Fruit fly (Drosophila melanogaster) whole organism, embryonic: ENCODE data around the gene CG9920.

ENCODE experiments used
- B-H1 ChIP-seq: fragments of 200-800 bp; sonication (Bioruptor generic); IDR thresholded peaks from 3 replicates; pipeline ENCODE4 v1.3.6; 2022; ENCODE audit warnings: missing biosample characterization, missing genetic modification characterization
- BEAF-32 ChIP-seq: fragments of 200-800 bp; sonication (Bioruptor generic); optimal IDR thresholded peaks from 3 replicates; lab custom pipeline; 2017; ENCODE audit warnings: missing biosample characterization, missing genetic modification characterization, mild to moderate bottlenecking, moderate library complexity, missing genetic modification reagents
- C15 ChIP-seq: fragments of 200-800 bp; sonication (Bioruptor generic); IDR thresholded peaks from 3 replicates; pipeline ENCODE4 v1.3.6; 2022; ENCODE audit warnings: missing biosample characterization, missing genetic modification characterization
- CG10274 ChIP-seq: fragments of 200-800 bp; sonication (Bioruptor generic); optimal IDR thresholded peaks from 3 replicates; lab custom pipeline; 2017; ENCODE audit warnings: missing biosample characterization, mild to moderate bottlenecking, missing genetic modification characterization
- CG10431 ChIP-seq: fragments of 200-800 bp; sonication (Bioruptor generic); optimal IDR thresholded peaks from 3 replicates; lab custom pipeline; 2018; ENCODE audit warnings: missing biosample characterization, mild to moderate bottlenecking, missing genetic modification characterization
- CG11093 ChIP-seq: fragments of 200-800 bp; sonication (Bioruptor generic); IDR thresholded peaks from 3 replicates; pipeline ENCODE4 v1.3.6; 2022; ENCODE audit warnings: missing biosample characterization, missing genetic modification characterization
- CG11247 ChIP-seq: fragments of 200-800 bp; sonication (Bioruptor generic); IDR thresholded peaks from 2 replicates; pipeline ENCODE4 v1.3.6; 2022; ENCODE audit warnings: missing biosample characterization, missing genetic modification characterization
- CG12744 ChIP-seq: fragments of 200-800 bp; sonication (Bioruptor generic); optimal IDR thresholded peaks from 2 replicates; lab custom pipeline; 2016; ENCODE audit warnings: missing biosample characterization, missing genetic modification characterization
- CG13296 ChIP-seq: fragments of 200-800 bp; sonication (Bioruptor generic); optimal IDR thresholded peaks from 3 replicates; lab custom pipeline; 2018; ENCODE audit warnings: missing biosample characterization, mild to moderate bottlenecking, missing genetic modification characterization
- CG17359 ChIP-seq: fragments of 200-800 bp; sonication (Bioruptor generic); optimal IDR thresholded peaks from 3 replicates; lab custom pipeline; 2018; ENCODE audit warnings: missing biosample characterization, mild to moderate bottlenecking, missing genetic modification characterization, moderate library complexity
- CG18764 ChIP-seq: fragments of 200-800 bp; sonication (Bioruptor generic); optimal IDR thresholded peaks from 3 replicates; lab custom pipeline; 2016; ENCODE audit warnings: missing biosample characterization, missing genetic modification characterization
- CG2120 ChIP-seq: fragments of 200-800 bp; sonication (Bioruptor generic); optimal IDR thresholded peaks from 3 replicates; lab custom pipeline; 2016; ENCODE audit warnings: missing biosample characterization, missing genetic modification characterization
- CG2875 ChIP-seq: fragments of 200-800 bp; sonication (Bioruptor generic); optimal IDR thresholded peaks from 2 replicates; lab custom pipeline; 2017; ENCODE audit warnings: missing biosample characterization, mild to moderate bottlenecking, missing genetic modification characterization, missing genetic modification reagents
- CG34376 ChIP-seq: fragments of 200-800 bp; sonication (Bioruptor generic); optimal IDR thresholded peaks from 2 replicates; lab custom pipeline; 2018; ENCODE audit warnings: missing biosample characterization, mild to moderate bottlenecking, missing genetic modification characterization
- CG4282 ChIP-seq: fragments of 200-800 bp; sonication (Bioruptor generic); optimal IDR thresholded peaks from 2 replicates; lab custom pipeline; 2016; ENCODE audit warnings: missing biosample characterization, missing genetic modification characterization
- CG6765 ChIP-seq: fragments of 200-800 bp; sonication (Bioruptor generic); optimal IDR thresholded peaks from 3 replicates; lab custom pipeline; 2017; ENCODE audit warnings: missing biosample characterization, mild to moderate bottlenecking, missing genetic modification characterization
- CG6791 ChIP-seq: fragments of 200-800 bp; sonication (Bioruptor generic); IDR thresholded peaks from 3 replicates; pipeline ENCODE4 v1.3.6; 2022; ENCODE audit warnings: missing biosample characterization, missing genetic modification characterization; ENCODE audit not compliant: partially characterized antibody
- CG6854 ChIP-seq: fragments of 200-800 bp; sonication (Bioruptor generic); optimal IDR thresholded peaks from 3 replicates; lab custom pipeline; 2017; ENCODE audit warnings: missing biosample characterization, mild to moderate bottlenecking, missing genetic modification characterization
- CG7556 ChIP-seq: fragments of 200-800 bp; sonication (Bioruptor generic); optimal IDR thresholded peaks from 2 replicates; lab custom pipeline; 2017; ENCODE audit warnings: missing biosample characterization, mild to moderate bottlenecking, missing genetic modification characterization
- CG7786 ChIP-seq: fragments of 200-800 bp; sonication (Bioruptor generic); optimal IDR thresholded peaks from 2 replicates; lab custom pipeline; 2016; ENCODE audit warnings: missing biosample characterization, missing genetic modification characterization
- CG9215 ChIP-seq: fragments of 200-800 bp; sonication (Bioruptor generic); IDR thresholded peaks from 2 replicates; pipeline ENCODE4 v1.3.6; 2022; ENCODE audit warnings: missing biosample characterization, missing genetic modification characterization
- Dref ChIP-seq: fragments of 200-800 bp; sonication (Bioruptor generic); IDR thresholded peaks from 2 replicates; pipeline ENCODE4 v1.3.6; 2022; ENCODE audit warnings: missing biosample characterization, missing genetic modification characterization
- Drgx ChIP-seq: fragments of 200-800 bp; sonication (Bioruptor generic); IDR thresholded peaks from 2 replicates; pipeline ENCODE4 v1.3.6; 2022; ENCODE audit warnings: missing biosample characterization, missing genetic modification characterization
- GATAe ChIP-seq: fragments of 200-800 bp; sonication (Bioruptor generic); conservative IDR thresholded peaks from 2 replicates; pipeline ENCODE4 v1.3.6; 2022; ENCODE audit warnings: missing biosample characterization, missing genetic modification characterization
- HLHmδ ChIP-seq: fragments of 200-800 bp; sonication (Bioruptor generic); optimal IDR thresholded peaks from 2 replicates; lab custom pipeline; 2018; ENCODE audit warnings: missing biosample characterization, mild to moderate bottlenecking, missing genetic modification characterization, moderate library complexity
- Hsf ChIP-seq: fragments of 200-800 bp; sonication (Bioruptor generic); optimal IDR thresholded peaks from 3 replicates; lab custom pipeline; 2016; ENCODE audit warnings: missing biosample characterization, missing genetic modification characterization
- Lhr ChIP-seq: fragments of 200-800 bp; sonication (Bioruptor generic); optimal IDR thresholded peaks from 3 replicates; lab custom pipeline; 2017; ENCODE audit warnings: mild to moderate bottlenecking, missing biosample characterization, missing genetic modification reagents, missing genetic modification characterization
- MESR4 ChIP-seq: fragments of 200-800 bp; sonication (Bioruptor generic); optimal IDR thresholded peaks from 2 replicates; lab custom pipeline; 2018; ENCODE audit warnings: missing biosample characterization, mild to moderate bottlenecking, missing genetic modification characterization, moderate library complexity
- Opbp ChIP-seq: fragments of 200-800 bp; sonication (Bioruptor generic); IDR thresholded peaks from 3 replicates; pipeline ENCODE4 v1.3.6; 2022; ENCODE audit warnings: missing biosample characterization, missing genetic modification characterization; ENCODE audit not compliant: partially characterized antibody
- Pdp1 ChIP-seq, 2 experiments: fragments of 200-800 bp; sonication (Bioruptor generic); optimal IDR thresholded peaks; 3 replicates each; lab custom pipeline; 2016; ENCODE audit warnings: missing biosample characterization in 2 of 2, missing genetic modification characterization in 2 of 2, mild to moderate bottlenecking in 1 of 2, moderate library complexity in 1 of 2
- Spps ChIP-seq: fragments of 200-800 bp; sonication (Bioruptor generic); optimal IDR thresholded peaks from 2 replicates; lab custom pipeline; 2018; ENCODE audit warnings: missing biosample characterization, mild to moderate bottlenecking, missing genetic modification characterization
- Sry-β ChIP-seq: fragments of 200-800 bp; sonication (Bioruptor generic); optimal IDR thresholded peaks from 2 replicates; lab custom pipeline; 2018; ENCODE audit warnings: missing biosample characterization, mild to moderate bottlenecking, missing genetic modification characterization, moderate library complexity
- al ChIP-seq: fragments of 200-800 bp; sonication (Bioruptor generic); IDR thresholded peaks from 2 replicates; pipeline ENCODE4 v1.3.6; 2022; ENCODE audit warnings: missing biosample characterization, missing genetic modification characterization
- br ChIP-seq: fragments of >200 bp; optimal IDR thresholded peaks from 2 replicates; lab custom pipeline; 2017
- cato ChIP-seq: fragments of 200-800 bp; sonication (Bioruptor generic); optimal IDR thresholded peaks from 2 replicates; lab custom pipeline; 2016; ENCODE audit warnings: missing biosample characterization, missing genetic modification characterization, borderline replicate concordance
- crol ChIP-seq: fragments of 200-800 bp; sonication (Bioruptor generic); IDR thresholded peaks from 2 replicates; pipeline ENCODE4 v1.3.6; 2022; ENCODE audit warnings: missing biosample characterization, missing genetic modification characterization
- gcm ChIP-seq: fragments of 200-800 bp; sonication (Bioruptor generic); optimal IDR thresholded peaks from 2 replicates; lab custom pipeline; 2019; ENCODE audit warnings: missing biosample characterization, mild to moderate bottlenecking, missing genetic modification characterization, moderate library complexity
- gcm2 ChIP-seq: fragments of 200-800 bp; sonication (Bioruptor generic); optimal IDR thresholded peaks from 2 replicates; lab custom pipeline; 2016; ENCODE audit warnings: missing biosample characterization, missing genetic modification characterization
- kah ChIP-seq: fragments of 200-800 bp; sonication (Bioruptor generic); optimal IDR thresholded peaks from 2 replicates; lab custom pipeline; 2018; ENCODE audit warnings: missing biosample characterization, mild to moderate bottlenecking, missing genetic modification characterization
- ken ChIP-seq: fragments of 200-800 bp; sonication (Bioruptor generic); IDR thresholded peaks from 3 replicates; pipeline ENCODE4 v1.3.6; 2022; ENCODE audit warnings: missing biosample characterization, missing genetic modification characterization
- luna ChIP-seq: fragments of 200-800 bp; sonication (Bioruptor generic); optimal IDR thresholded peaks from 2 replicates; lab custom pipeline; 2016; ENCODE audit warnings: missing biosample characterization, missing genetic modification characterization
- nom ChIP-seq: fragments of 200-800 bp; sonication (Bioruptor generic); optimal IDR thresholded peaks from 2 replicates; lab custom pipeline; 2017; ENCODE audit warnings: missing biosample characterization, missing genetic modification characterization, mild to moderate bottlenecking, moderate library complexity, missing genetic modification reagents
- org-1 ChIP-seq: fragments of 200-800 bp; sonication (Bioruptor generic); optimal IDR thresholded peaks from 2 replicates; lab custom pipeline; 2017; ENCODE audit warnings: missing biosample characterization, missing genetic modification characterization
- repo ChIP-seq: fragments of 200-800 bp; sonication (Bioruptor generic); optimal IDR thresholded peaks from 2 replicates; lab custom pipeline; 2016; ENCODE audit warnings: missing biosample characterization, missing genetic modification characterization
- rib ChIP-seq: fragments of 200-800 bp; sonication (Bioruptor generic); IDR thresholded peaks from 2 replicates; pipeline ENCODE4 v1.3.6; 2022; ENCODE audit warnings: missing biosample characterization, missing genetic modification characterization
- sisA ChIP-seq: fragments of 200-800 bp; sonication (Bioruptor generic); IDR thresholded peaks from 2 replicates; pipeline ENCODE4 v1.3.6; 2022; ENCODE audit warnings: missing biosample characterization, missing genetic modification characterization
- stwl ChIP-seq: fragments of 200-800 bp; sonication (Bioruptor generic); optimal IDR thresholded peaks from 3 replicates; lab custom pipeline; 2018; ENCODE audit warnings: missing biosample characterization, mild to moderate bottlenecking, missing genetic modification characterization, moderate library complexity
- tup ChIP-seq: fragments of 200-800 bp; sonication (Bioruptor generic); optimal IDR thresholded peaks from 2 replicates; lab custom pipeline; 2016; ENCODE audit warnings: missing biosample characterization, mild to moderate bottlenecking, missing genetic modification characterization, moderate library complexity
- vnd ChIP-seq: fragments of 200-800 bp; sonication (Bioruptor generic); IDR thresholded peaks from 3 replicates; pipeline ENCODE4 v1.3.6; 2022; ENCODE audit warnings: missing biosample characterization, missing genetic modification characterization; ENCODE audit not compliant: partially characterized antibody
- vvl ChIP-seq: fragments of 200-800 bp; sonication (Bioruptor generic); IDR thresholded peaks from 2 replicates; pipeline ENCODE4 v1.3.6; 2022; ENCODE audit warnings: missing biosample characterization, missing genetic modification characterization
- wor ChIP-seq: fragments of 200-800 bp; sonication (Bioruptor generic); IDR thresholded peaks from 2 replicates; pipeline ENCODE4 v1.3.6; 2022; ENCODE audit warnings: missing biosample characterization, missing genetic modification characterization

The CG9920 gene

DNA sequence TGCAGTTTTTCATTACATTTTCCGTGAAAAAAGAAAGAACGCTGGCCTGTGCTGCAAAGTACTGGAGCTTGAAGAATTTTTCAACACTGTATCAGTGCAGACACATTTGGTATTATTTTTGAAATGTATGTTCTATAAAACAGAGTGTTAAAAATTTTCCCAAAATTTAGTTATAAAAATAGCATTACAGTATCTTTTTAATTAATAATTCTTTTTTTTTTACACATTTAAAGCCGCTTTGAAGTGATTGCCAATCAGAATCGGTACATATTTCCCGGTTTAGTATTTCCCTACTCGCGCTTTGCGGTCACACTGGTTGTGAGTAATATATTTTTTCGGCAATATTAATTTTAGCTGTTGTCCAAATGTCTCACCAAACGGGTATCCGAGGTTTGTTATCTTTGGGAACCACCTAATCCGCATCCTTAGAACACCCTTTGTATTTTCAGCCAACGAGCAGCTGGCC lies 24.5 kb upstream of the CG9920 start, which contains the start of the genes Abi and twf (continued):
- TF ChIP-seq CG17359 (tag; lab: Kevin White, UChicago) (peak; percentile 61), CG9215 (peak; percentile 71), CG12744 (GFP tag; lab: Kevin White, UChicago) (peak; percentile 33), vnd (no peak), B-H1 (GFP tag; lab: Robert Waterston, UW) (no peak; the same call in 2 of the 3 replicates), CG18764 (GFP tag; lab: Kevin White, UChicago) (peak; percentile 51), CG6791 (GFP tag; lab: Robert Waterston, UW) (no peak), Hsf (GFP tag; lab: Kevin White, UChicago) (peak; percentile 78), Spps (tag; lab: Kevin White, UChicago) (peak; percentile 29), CG34376 (GFP tag; lab: Kevin White, UChicago) (peak; percentile 56), wor (no peak), CG2120 (peak; percentile 79), CG10274 (GFP tag; lab: Kevin White, UChicago) (no peak), HLHmδ (GFP tag; lab: Kevin White, UChicago) (no peak), CG11247 (peak; percentile 61), br (lab: Kevin White, UChicago) (no peak), gcm2 (GFP tag; lab: Kevin White, UChicago) (no peak), CG11093 (no peak), CG13296 (GFP tag; lab: Kevin White, UChicago) (peak; percentile 23), CG7556 (GFP tag; lab: Kevin White, UChicago) (peak; percentile 50), tup (GFP tag; lab: Kevin White, UChicago) (peak; percentile 46), vvl (GFP tag; lab: Robert Waterston, UW) (peak; percentile 81), CG4282 (GFP tag; lab: Kevin White, UChicago) (no peak), BEAF-32 (GFP tag; lab: Kevin White, UChicago) (peak; percentile 34), cato (GFP tag; lab: Kevin White, UChicago) (peak; percentile 46), MESR4 (peak; percentile 24), crol (GFP tag; lab: Robert Waterston, UW) (no peak), sisA (GFP tag; lab: Robert Waterston, UW) (peak; percentile 64), Drgx (GFP tag; lab: Robert Waterston, UW) (0 out of 2 replicates have a peak, but pooled peaks have one; percentile 19), luna (GFP tag; lab: Kevin White, UChicago) (no peak), Dref (0 out of 2 replicates have a peak, but pooled peaks have one; percentile 8), CG2875 (peak; percentile 2), rib (GFP tag; lab: Robert Waterston, UW) (0 out of 2 replicates have a peak, but pooled peaks have one; percentile 37), GATAe (GFP tag; lab: Robert Waterston, UW) (no peak), Lhr (GFP tag; lab: Kevin White, UChicago) (peak; percentile 42), gcm (GFP tag; lab: Kevin White, UChicago) (peak; percentile 47), ken (GFP tag; lab: Robert Waterston, UW) (peak; percentile 61; the same call in 2 of the 3 replicates), repo (GFP tag; lab: Kevin White, UChicago) (no peak), Opbp (GFP tag; lab: Robert Waterston, UW) (no peak), CG6854 (GFP tag; lab: Kevin White, UChicago) (no peak), kah (no peak), CG6765 (no peak), CG7786 (GFP tag; lab: Kevin White, UChicago) (peak; percentile 34), al (GFP tag; lab: Robert Waterston, UW) (0 out of 2 replicates have a peak, but pooled peaks have one; percentile 41), org-1 (no peak), CG10431 (GFP tag; lab: Kevin White, UChicago) (no peak), Sry-β (GFP tag; lab: Kevin White, UChicago) (peak; percentile 89), stwl (tag; lab: Kevin White, UChicago) (peak; percentile 79), C15 (GFP tag; lab: Robert Waterston, UW) (no peak), Pdp1 (GFP tag; optimal IDR thresholded peaks at IDR 0.05; lab: Kevin White, UChicago) (peak; percentile 41 to 71), nom (GFP tag; lab: Kevin White, UChicago) (no peak)
